Fruit fly (Drosophila melanogaster): ENCODE data around the gene CG2931.
A peak's percentile ranks its signal among the peaks of the same experiment; 100 is the strongest.

CG2931 gene

DNA sequence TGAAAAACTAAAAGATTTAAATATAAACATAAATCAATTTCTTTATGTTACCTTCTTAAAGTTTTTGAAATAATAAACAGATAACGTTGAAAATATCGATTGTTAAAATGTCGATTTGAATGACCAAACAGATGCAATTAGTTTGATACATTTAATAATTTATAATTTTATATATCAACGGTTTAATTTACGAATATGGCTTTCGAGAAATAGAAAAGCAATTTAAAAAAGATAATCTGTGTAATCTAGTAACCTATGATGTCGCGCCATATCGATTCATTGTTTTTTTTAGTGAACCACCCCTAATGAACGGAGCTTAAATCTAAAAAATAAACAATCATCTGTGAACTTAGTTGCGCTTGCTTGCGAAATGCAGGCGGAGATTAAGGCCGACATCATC, 20.2 kb upstream of the CG2931 start, which contains the start of gene PolZ2:
Gene PolZ2, plus strand, starts transcription at position 301 of the 400 bp plus-strand sequence.
- TF ChIP-seq CG17801 (GFP tag; optimal IDR thresholded peaks at IDR 0.05; ENCODE audit: partially characterized antibody): no peak

DNA sequence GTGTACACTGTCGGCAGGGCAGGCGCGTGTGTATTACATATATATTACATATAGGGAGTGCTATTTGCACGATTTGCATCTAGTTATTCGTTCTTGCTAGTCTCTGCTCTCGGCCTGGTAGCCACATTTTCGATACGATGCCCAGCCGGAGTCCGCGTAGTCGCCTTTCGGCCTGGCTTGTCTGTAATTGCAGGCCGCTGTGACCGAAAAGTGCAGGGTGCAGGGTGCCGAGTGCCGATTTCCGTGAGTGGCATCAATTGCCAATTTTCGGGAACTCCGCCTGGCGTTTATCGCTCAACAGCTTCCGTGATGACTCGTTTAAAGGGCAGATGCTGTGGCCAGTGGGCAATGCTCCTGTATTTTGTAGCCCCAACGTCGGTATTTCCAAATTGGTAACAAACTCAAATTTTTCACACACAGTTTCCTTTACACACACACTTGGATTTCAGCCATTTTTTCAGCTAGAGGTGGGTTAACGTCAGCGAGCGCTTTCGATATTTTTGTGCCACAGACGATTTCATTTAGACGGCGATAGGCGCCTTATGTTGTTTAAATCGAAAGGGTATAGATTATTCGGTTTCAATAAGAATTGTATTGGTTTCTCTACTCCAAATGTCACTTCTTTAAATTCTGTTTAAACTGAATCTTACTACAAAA, 19.6 kb upstream of the CG2931 start, which contains the start of gene CG2926:
Gene CG2926, minus strand, starts transcription at position 518 of the 657 bp plus-strand sequence.
- TF ChIP-seq CG17801 (GFP tag; optimal IDR thresholded peaks at IDR 0.05; ENCODE audit: partially characterized antibody): no peak

DNA sequence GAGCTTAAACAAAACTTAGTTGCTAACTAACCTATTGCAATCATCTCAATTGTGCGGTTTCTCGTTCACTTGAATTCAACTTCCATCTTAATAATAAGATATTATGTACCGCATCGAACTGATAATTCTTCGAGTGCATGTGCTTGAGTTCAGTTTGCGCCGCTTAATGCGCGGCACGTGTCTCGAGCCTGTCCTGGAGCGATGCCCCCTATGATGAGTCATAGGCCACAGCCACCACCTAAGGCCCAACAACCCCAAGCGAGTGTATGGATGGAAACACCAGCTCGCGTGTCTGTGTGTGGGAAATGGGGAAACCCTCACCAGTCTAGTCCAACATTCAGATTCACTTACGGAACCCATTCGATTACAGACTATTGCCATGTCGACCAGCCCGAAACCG, 5.5 kb upstream of the CG2931 start:
- TF ChIP-seq CG17801 (GFP tag; optimal IDR thresholded peaks at IDR 0.05; ENCODE audit: partially characterized antibody): no peak

DNA sequence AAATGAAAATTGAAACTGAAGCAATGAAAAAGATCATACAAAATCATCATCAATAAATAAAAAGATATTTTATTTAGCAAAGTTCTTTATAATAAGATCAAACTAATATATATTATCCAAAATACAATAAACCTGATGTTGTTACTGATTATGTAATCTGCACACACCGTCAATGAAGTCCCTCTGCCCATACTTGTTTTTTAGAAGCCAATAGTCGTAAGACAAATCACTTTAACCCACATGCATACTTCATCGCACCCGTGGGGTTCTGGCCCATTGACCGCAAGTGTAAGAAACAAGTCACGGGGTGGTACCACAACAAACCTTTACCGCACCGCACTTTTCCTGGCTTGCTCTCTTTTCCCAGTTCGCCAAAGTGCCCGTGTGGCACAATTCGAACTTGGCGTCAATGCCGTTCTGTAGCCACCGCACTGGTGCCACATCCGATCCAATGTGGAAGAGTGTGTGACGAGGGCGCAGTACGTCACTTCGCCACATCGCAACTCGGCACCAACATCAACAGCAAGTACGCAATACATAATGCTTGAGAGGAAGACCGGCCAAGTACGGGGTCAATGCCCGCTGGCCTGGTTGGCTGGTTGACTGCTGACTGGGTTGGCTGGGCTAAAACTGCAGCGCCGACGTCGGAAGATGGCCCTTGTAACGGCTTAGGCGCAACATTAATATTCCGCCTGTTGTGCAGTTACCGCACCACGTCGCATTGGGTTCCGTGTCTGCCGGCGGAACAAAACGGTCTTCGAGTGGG, 4.7 kb upstream of the CG2931 start:
- TF ChIP-seq CG17801 (GFP tag; optimal IDR thresholded peaks at IDR 0.05; ENCODE audit: partially characterized antibody): no peak

DNA sequence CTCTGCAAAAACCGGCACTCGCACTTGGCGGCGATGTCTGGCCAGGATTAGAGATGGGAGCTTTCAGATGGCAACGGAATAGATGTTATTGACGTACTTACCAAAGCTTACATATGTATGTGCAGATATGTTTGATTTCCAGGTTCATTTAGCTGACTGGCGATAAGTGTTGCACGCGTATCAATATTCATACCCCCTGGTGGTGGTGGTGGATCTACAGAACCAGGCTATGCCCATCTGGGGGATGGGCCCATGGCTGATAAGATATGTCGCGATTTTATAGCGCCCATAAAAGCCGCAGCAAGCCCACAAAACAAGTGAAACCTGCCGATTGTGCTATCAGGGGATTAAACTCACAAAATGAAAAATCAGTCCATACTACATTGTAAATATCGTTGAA, 3.3 kb upstream of the CG2931 start:
- TF ChIP-seq CG17801 (GFP tag; optimal IDR thresholded peaks at IDR 0.05; ENCODE audit: partially characterized antibody): no peak

DNA sequence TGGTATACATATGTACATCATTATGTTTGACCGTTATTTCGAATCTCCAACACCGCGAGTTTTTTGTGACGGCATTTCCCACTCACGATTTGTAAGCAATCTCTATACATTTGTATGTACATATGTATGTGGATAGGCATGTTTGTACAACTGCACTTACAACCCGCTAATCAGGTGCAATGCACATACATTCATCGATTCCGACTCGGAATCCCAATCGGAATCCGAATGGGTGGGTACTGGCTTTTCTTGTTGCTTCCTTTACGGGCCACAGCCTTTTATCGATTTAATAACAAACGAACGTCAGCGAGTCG, 3.0 kb upstream of the CG2931 start:
- TF ChIP-seq CG17801 (GFP tag; optimal IDR thresholded peaks at IDR 0.05; ENCODE audit: partially characterized antibody): no peak

DNA sequence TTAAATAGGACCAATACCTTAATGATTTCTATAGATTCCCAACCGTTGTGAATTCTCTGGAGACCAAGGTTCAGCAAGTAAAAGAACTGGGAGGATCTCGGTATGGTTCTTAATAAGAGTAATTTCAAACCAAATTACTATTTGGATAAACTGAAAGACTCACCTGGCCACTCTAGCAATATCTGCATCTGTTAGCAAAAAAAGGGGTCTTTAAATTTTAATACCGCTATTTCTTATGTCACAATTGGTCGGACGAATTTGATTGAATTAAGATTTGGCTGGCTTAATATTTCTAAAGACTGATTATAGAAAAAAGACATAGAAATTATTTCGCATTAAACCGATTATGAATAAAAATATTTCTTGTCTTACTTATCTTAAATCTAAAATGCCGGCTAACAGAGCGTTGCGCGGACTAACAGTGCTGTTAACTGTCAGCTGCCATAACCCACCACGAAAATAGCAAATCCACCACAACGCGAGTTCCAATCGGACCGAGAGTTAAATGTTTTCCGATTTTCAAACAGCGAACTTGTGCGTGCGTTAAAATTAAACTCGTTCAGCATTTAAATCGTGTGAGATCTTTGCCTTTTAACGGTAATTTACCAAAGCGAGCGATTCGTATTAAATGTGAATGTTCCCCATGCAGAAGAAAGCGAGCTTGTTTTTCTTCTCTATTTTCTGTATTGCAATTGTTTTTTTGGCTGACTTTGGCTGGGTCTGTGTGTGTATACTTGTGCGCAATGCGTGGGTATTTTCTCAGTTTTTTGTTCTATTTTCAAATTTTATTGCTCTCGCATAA, 2.4 kb upstream of the CG2931 start, which contains the start of gene CRMP:
Gene CRMP, plus strand, starts transcription at position 474 of the 802 bp plus-strand sequence.
- TF ChIP-seq CG17801 (GFP tag; optimal IDR thresholded peaks at IDR 0.05; ENCODE audit: partially characterized antibody): peak; percentile 74

DNA sequence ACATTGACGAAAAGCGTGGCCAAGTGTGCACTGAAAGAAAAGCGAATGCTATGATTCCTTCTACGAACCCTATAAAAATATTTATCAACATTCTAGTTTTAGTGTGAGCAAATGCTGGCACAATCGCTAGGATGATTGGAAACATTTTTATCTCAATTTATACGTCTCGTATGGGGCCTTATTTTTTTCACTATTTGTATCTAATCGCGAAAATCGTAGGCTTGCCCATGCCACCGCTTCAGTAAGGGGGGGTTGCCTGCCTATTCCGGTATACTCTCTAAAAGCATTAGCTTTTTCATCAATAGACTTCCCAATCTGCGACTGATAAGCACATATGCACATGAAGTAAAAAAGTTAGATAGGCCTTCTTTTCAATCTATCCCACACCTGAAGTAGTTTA, 2.8 kb downstream of the CG2931 start:
- peak; percentile 75 for TF ChIP-seq CG17801 (GFP tag; optimal IDR thresholded peaks at IDR 0.05; ENCODE audit: partially characterized antibody)

DNA sequence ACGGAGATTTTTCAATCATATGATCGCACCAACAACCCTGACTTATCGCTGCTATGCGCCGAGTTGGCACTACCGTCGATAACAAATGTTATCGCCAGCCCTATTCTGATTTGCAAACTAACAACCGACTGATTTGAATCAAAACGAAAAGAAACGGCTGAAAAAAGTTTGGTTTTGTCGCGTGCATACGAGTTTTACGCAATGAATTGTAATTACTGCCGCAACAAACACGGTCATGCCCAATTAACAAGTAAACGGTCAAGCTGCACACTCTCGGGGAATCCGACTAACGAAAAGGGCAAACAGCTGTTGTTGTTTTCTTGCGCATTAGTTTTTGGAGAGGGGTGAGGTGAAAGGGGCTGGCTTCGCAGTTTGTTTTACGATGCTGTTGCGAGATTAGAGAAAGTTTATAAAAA, 3.6 kb downstream of the CG2931 start, which contains the start of the genes CG14671 and CG12746:
Gene CG14671, minus strand, starts transcription at position 41 of the 416 bp plus-strand sequence.
Gene CG12746, plus strand, starts transcription at position 91 of the 416 bp plus-strand sequence.
- no peak for TF ChIP-seq CG17801 (GFP tag; optimal IDR thresholded peaks at IDR 0.05; ENCODE audit: partially characterized antibody)

DNA sequence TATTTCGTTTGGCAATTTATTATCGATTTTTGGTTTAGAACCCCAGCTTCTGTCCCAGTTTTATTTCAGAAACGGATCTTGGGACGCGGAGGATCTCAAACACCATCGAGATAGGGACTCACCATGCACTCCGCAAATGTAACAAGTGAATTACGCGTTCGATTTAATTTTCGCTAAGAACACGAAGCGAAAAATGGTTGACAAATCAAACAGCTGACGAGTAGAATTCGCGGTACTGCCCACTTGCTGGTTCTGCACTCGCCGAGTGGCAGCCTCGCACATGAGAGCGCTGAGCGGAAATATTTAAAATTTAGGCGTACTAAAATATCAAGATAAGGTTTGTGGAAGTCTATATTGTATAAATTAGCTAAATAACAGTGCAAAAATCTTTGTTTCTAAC, 5.0 kb downstream of the CG2931 start, which contains the start of gene Pi4KIIalpha:
Gene Pi4KIIalpha, minus strand, starts transcription at position 233 of the 400 bp plus-strand sequence.
- no peak for TF ChIP-seq CG17801 (GFP tag; optimal IDR thresholded peaks at IDR 0.05; ENCODE audit: partially characterized antibody)

DNA sequence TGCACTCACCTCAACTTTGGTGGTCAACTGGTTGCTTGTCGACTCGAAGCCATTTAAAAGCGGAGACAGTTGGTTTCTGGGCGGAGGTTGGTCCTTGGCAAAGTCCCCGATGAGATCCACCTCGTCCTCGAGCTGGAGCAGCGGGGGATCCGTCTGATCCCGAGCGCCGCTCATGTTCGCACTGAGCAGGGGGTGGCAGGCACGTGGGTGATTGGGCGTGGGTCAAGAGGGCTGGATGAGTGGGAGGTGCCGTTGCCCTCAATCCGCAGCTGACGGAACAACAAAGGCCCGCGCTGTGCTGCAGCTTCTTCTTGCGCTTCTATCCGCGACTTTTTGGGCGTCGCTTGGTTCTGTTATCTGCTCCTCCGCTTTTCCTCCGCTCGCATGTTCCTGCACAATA, 5.5 kb downstream of the CG2931 start:
- TF ChIP-seq CG17801 (GFP tag; optimal IDR thresholded peaks at IDR 0.05; ENCODE audit: partially characterized antibody): no peak

DNA sequence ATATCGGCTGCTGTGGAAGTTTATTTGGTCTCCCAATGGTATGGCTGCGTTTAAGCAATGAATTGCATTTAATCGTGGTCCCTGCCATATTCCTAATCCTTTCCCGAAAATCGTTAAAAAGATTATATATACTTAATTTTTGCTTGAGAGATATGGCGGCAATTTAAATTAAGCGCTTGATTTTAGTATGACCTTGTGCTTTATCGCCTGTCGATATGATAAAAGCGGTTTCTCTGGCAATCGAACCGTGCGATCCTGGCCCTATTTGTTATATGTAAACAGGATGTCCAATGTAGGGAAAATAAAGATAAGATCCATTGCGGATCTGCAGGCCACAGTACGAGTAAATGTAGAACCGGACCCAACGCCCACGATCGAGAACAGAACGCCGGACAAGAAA, 13.6 kb downstream of the CG2931 start, which contains the start of gene Snm1:
Gene Snm1, plus strand, starts transcription at position 233 of the 400 bp plus-strand sequence.
- no peak for TF ChIP-seq CG17801 (GFP tag; optimal IDR thresholded peaks at IDR 0.05; ENCODE audit: partially characterized antibody)

DNA sequence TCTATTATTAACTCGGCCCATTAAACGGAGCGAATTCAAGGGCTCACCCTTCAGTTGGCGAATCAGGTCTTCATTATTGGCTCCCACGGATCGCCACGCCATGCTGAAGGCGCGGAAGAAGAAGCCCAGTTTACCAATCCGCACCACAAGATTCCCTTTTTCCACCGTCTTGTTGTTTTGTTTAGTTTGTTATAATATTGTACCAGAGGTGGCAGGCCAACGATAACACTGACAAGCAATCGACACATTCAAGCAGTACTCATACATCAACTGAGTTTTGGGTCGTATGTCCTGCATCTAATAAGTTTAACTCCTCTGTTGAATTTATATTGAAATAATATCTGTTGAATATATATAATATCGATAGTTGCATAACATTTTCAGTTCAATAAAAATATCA, 14.3 kb downstream of the CG2931 start, which contains the start of gene Pcmt:
Gene Pcmt, minus strand, starts transcription at position 235 of the 400 bp plus-strand sequence.
- TF ChIP-seq CG17801 (GFP tag; optimal IDR thresholded peaks at IDR 0.05; ENCODE audit: partially characterized antibody): peak; percentile 30

DNA sequence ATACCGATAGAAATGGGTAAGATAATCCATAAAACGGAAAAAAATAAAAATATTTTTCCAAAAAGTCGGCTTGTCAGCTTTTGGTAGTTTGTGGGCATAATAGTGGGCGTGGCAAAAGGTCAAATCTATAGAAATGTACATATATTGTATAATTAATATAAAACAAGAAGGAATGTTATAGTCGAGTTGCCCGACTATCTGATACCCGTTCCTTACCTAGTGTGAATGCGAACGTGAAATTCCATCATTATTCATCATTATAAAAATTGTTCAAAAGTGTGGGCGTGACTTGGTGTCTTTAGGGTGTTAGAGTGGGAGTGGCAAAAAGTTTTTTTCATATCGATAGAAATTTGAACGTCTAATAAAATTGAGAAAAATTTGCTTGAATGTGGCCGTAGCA, 16.8 kb downstream of the CG2931 start:
- no peak for TF ChIP-seq CG17801 (GFP tag; optimal IDR thresholded peaks at IDR 0.05; ENCODE audit: partially characterized antibody)

DNA sequence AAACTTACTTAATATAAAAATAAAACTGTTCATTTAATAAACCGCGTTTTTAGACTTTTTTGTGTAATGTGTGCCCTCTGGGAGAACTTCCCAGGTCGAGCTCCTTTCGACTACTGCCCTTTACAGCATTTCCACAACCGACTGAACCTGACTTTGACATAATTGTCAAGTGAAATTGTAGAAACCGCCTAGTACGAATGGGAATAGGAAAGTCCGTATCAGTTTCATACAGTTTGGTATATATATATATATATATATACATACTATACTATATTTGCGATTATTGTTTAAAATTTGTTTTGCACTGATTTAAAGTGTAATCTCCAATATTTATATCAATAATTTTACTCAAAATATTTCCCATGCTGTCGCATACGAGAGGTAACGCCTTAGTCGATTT, 17.3 kb downstream of the CG2931 start, which contains the start of gene mia:
Gene mia, minus strand, starts transcription at position 101 of the 400 bp plus-strand sequence.
- TF ChIP-seq CG17801 (GFP tag; optimal IDR thresholded peaks at IDR 0.05; ENCODE audit: partially characterized antibody): no peak

Measured in ovary, adult (tissue).